Worm (Caenorhabditis elegans) whole organism, young adult: ENCODE results near the gene ugt-48.

ENCODE experiments used
- F23B12.7 ChIP-seq: sonication (generic microtip); optimal IDR thresholded peaks from 2 replicates; lab custom pipeline; 2017; ENCODE audit warnings: missing genetic modification characterization, mild to moderate bottlenecking, missing compliant biosample characterization, antibody characterized with exemption, moderate library complexity; ENCODE audit not compliant: insufficient read depth
- F52B5.7 ChIP-seq: sonication (generic microtip); optimal IDR thresholded peaks from 2 replicates; lab custom pipeline; 2016; ENCODE audit warnings: mild to moderate bottlenecking, missing genetic modification characterization, missing compliant biosample characterization
- K11D2.4 ChIP-seq: fragments of 200-800 bp; sonication (Bioruptor generic); IDR thresholded peaks from 2 replicates; pipeline ENCODE4 v1.3.6; 2022; ENCODE audit warnings: missing genetic modification reagents, missing genetic modification characterization, missing compliant biosample characterization
- T26A5.8 ChIP-seq: sonication (generic microtip); optimal IDR thresholded peaks from 2 replicates; lab custom pipeline; 2016; ENCODE audit warnings: missing genetic modification characterization, missing compliant biosample characterization
- aptf-2 ChIP-seq: fragments of 200-800 bp; sonication (Bioruptor generic); conservative IDR thresholded peaks from 2 replicates; pipeline ENCODE4 v1.3.6; 2022; ENCODE audit warnings: missing genetic modification reagents, missing genetic modification characterization, missing compliant biosample characterization
- aptf-3 ChIP-seq: fragments of 200-800 bp; sonication (Bioruptor generic); IDR thresholded peaks from 2 replicates; pipeline ENCODE4 v1.3.6; 2022; ENCODE audit warnings: missing genetic modification characterization, missing compliant biosample characterization
- attf-3 ChIP-seq: fragments of 200-800 bp; sonication (Bioruptor generic); conservative IDR thresholded peaks from 2 replicates; pipeline ENCODE4 v1.3.6; 2022; ENCODE audit warnings: missing genetic modification reagents, missing genetic modification characterization, missing compliant biosample characterization
- attf-5 ChIP-seq: fragments of 200-800 bp; sonication (Bioruptor generic); optimal IDR thresholded peaks from 2 replicates; lab custom pipeline; 2018; ENCODE audit warnings: mild to moderate bottlenecking, missing genetic modification characterization, missing compliant biosample characterization
- ccch-3 ChIP-seq: fragments of 200-800 bp; sonication (Bioruptor generic); optimal IDR thresholded peaks from 2 replicates; lab custom pipeline; 2018; ENCODE audit warnings: mild to moderate bottlenecking, missing genetic modification characterization, missing compliant biosample characterization
- cebp-1 ChIP-seq, 2 experiments: fragments of 200-800 bp in 1 of 2; sonication (Bioruptor generic) in 1 of 2; sonication (generic microtip) in 1 of 2; IDR thresholded peaks in 1 of 2; optimal IDR thresholded peaks in 1 of 2; 2 replicates each; pipeline versions ENCODE4 v1.3.6 to Lab custom; 2017 to 2022; ENCODE audit warnings: missing compliant biosample characterization in 2 of 2, missing genetic modification characterization in 2 of 2, mild to moderate bottlenecking in 1 of 2, missing genetic modification reagents in 1 of 2, moderate library complexity in 1 of 2
- ceh-100 ChIP-seq: fragments of 200-800 bp; sonication (Bioruptor generic); IDR thresholded peaks from 2 replicates; pipeline ENCODE4 v1.3.6; 2022; ENCODE audit warnings: missing genetic modification reagents, missing genetic modification characterization, missing compliant biosample characterization
- ceh-91 ChIP-seq: fragments of 200-800 bp; sonication (Bioruptor generic); IDR thresholded peaks from 2 replicates; pipeline ENCODE4 v1.3.6; 2022; ENCODE audit warnings: missing genetic modification reagents, missing genetic modification characterization, missing compliant biosample characterization
- chd-7 ChIP-seq: sonication (generic microtip); optimal IDR thresholded peaks from 2 replicates; lab custom pipeline; 2016; ENCODE audit warnings: mild to moderate bottlenecking, missing genetic modification characterization, moderate library complexity, missing compliant biosample characterization
- die-1 ChIP-seq: sonication (generic microtip); optimal IDR thresholded peaks from 2 replicates; lab custom pipeline; 2016; ENCODE audit warnings: missing genotype, mild to moderate bottlenecking, missing genetic modification characterization, missing compliant biosample characterization
- dox-1 ChIP-seq: fragments of 200-800 bp; sonication (Bioruptor generic); IDR thresholded peaks from 2 replicates; pipeline ENCODE4 v1.3.6; 2022; ENCODE audit warnings: missing genetic modification reagents, missing genetic modification characterization, missing compliant biosample characterization
- dpl-1 ChIP-seq: fragments of 150-350 bp; optimal IDR thresholded peaks from 2 replicates; lab custom pipeline; 2014; ENCODE audit warnings: missing biosample characterization, missing genetic modification reagents, missing genetic modification characterization
- efl-1 ChIP-seq: fragments of 150-350 bp; optimal IDR thresholded peaks from 2 replicates; lab custom pipeline; 2014; ENCODE audit warnings: missing biosample characterization, missing genetic modification reagents, missing genetic modification characterization
- ets-4 ChIP-seq: fragments of 200-800 bp; sonication (Bioruptor generic); optimal IDR thresholded peaks from 2 replicates; lab custom pipeline; 2018; ENCODE audit warnings: mild to moderate bottlenecking, missing genetic modification characterization, missing compliant biosample characterization
- gei-17 ChIP-seq: fragments of 200-800 bp; sonication (Bioruptor generic); optimal IDR thresholded peaks from 2 replicates; lab custom pipeline; 2018; ENCODE audit warnings: mild to moderate bottlenecking, missing genetic modification characterization, missing compliant biosample characterization
- hlh-26 ChIP-seq: fragments of 200-800 bp; sonication (Bioruptor generic); conservative IDR thresholded peaks from 2 replicates; pipeline ENCODE4 v1.3.6; 2022; ENCODE audit warnings: missing genetic modification reagents, missing genetic modification characterization, missing compliant biosample characterization
- hmg-20 ChIP-seq: fragments of 200-800 bp; sonication (Bioruptor generic); IDR thresholded peaks from 2 replicates; pipeline ENCODE4 v1.3.6; 2022; ENCODE audit warnings: missing genetic modification reagents, missing genetic modification characterization, missing compliant biosample characterization
- let-526 ChIP-seq: fragments of 200-800 bp; sonication (Bioruptor generic); IDR thresholded peaks from 2 replicates; pipeline ENCODE4 v1.3.6; 2022; ENCODE audit warnings: missing genetic modification reagents, missing genetic modification characterization, missing compliant biosample characterization
- madf-10 ChIP-seq: sonication (generic microtip); optimal IDR thresholded peaks from 2 replicates; lab custom pipeline; 2016; ENCODE audit warnings: mild to moderate bottlenecking, missing genetic modification characterization, missing compliant biosample characterization
- madf-6 ChIP-seq: fragments of 200-800 bp; sonication (Bioruptor generic); IDR thresholded peaks from 2 replicates; pipeline ENCODE4 v1.3.6; 2022; ENCODE audit warnings: missing genetic modification reagents, missing genetic modification characterization, missing compliant biosample characterization
- mes-4 ChIP-seq: sonication (generic microtip); optimal IDR thresholded peaks from 2 replicates; lab custom pipeline; 2016; ENCODE audit warnings: missing genotype, missing genetic modification characterization, missing compliant biosample characterization
- mxl-1 ChIP-seq: sonication (generic microtip); optimal IDR thresholded peaks from 2 replicates; lab custom pipeline; 2016; ENCODE audit warnings: missing genetic modification characterization, missing compliant biosample characterization
- nfya-2 ChIP-seq: fragments of 200-800 bp; sonication (Bioruptor generic); IDR thresholded peaks from 2 replicates; pipeline ENCODE4 v1.3.6; 2022; ENCODE audit warnings: missing genetic modification reagents, missing genetic modification characterization, missing compliant biosample characterization
- nhr-120 ChIP-seq: fragments of 200-800 bp; sonication (Bioruptor generic); IDR thresholded peaks from 2 replicates; pipeline ENCODE4 v1.3.6; 2022; ENCODE audit warnings: missing genetic modification characterization, missing compliant biosample characterization
- nhr-27 ChIP-seq: fragments of 200-800 bp; sonication (Bioruptor generic); optimal IDR thresholded peaks from 2 replicates; lab custom pipeline; 2018; ENCODE audit warnings: mild to moderate bottlenecking, missing genetic modification characterization, moderate library complexity, missing compliant biosample characterization
- rec-8 ChIP-seq, 2 experiments: sonication (generic microtip); optimal IDR thresholded peaks; 2 replicates each; lab custom pipeline; 2016; ENCODE audit warnings: mild to moderate bottlenecking in 2 of 2, missing genetic modification characterization in 2 of 2, missing genetic modification reagents in 2 of 2, missing genotype in 2 of 2, missing biosample characterization in 1 of 2, missing compliant biosample characterization in 1 of 2, moderate library complexity in 1 of 2
- snpc-1.1 ChIP-seq: sonication (generic microtip); optimal IDR thresholded peaks from 2 replicates; lab custom pipeline; 2017; ENCODE audit warnings: missing genetic modification characterization, mild to moderate bottlenecking, missing compliant biosample characterization, antibody characterized with exemption, moderate library complexity, missing genotype, missing genetic modification reagents; ENCODE audit not compliant: insufficient read depth
- snpc-3.4 ChIP-seq: sonication (generic microtip); optimal IDR thresholded peaks from 2 replicates; lab custom pipeline; 2017; ENCODE audit warnings: missing genetic modification characterization, mild to moderate bottlenecking, missing compliant biosample characterization, antibody characterized with exemption, moderate library complexity, missing genotype, missing genetic modification reagents
- somi-1 ChIP-seq: fragments of 200-800 bp; sonication (Bioruptor generic); optimal IDR thresholded peaks from 2 replicates; lab custom pipeline; 2018; ENCODE audit warnings: mild to moderate bottlenecking, missing genetic modification characterization, missing compliant biosample characterization
- sptf-2 ChIP-seq: fragments of 200-800 bp; sonication (Bioruptor generic); optimal IDR thresholded peaks from 2 replicates; lab custom pipeline; 2018; ENCODE audit warnings: mild to moderate bottlenecking, missing genetic modification characterization, missing compliant biosample characterization
- xnd-1 ChIP-seq: sonication (generic microtip); optimal IDR thresholded peaks from 2 replicates; lab custom pipeline; 2016; ENCODE audit warnings: missing genotype, missing genetic modification reagents, missing genetic modification characterization, missing compliant biosample characterization
- ztf-26 ChIP-seq: sonication (generic microtip); optimal IDR thresholded peaks from 2 replicates; lab custom pipeline; 2017; ENCODE audit warnings: missing genetic modification characterization, missing compliant biosample characterization
- ztf-6 ChIP-seq: fragments of 200-800 bp; sonication (Bioruptor generic); IDR thresholded peaks from 2 replicates; pipeline ENCODE4 v1.3.6; 2022; ENCODE audit warnings: missing genetic modification reagents, missing genetic modification characterization, missing compliant biosample characterization

Gene ugt-48

DNA sequence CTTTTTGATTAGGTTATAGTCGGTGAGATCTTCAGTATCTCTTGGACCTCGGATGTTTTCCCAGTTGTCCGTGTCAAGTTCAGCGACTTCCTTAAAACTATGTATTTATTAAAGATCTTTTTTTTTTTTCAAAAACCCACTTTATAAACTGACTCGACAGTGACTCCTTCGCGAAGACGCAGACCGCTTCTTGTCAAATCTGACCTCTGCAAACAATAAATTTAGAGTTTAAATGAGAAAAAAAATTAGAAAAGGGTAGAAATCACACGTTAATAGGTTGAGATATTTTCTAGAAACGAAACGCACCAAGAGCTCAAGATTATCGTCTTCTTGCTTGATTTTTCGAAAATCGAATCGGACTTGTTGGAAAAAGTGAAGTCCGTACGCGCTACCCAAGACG, 12.1 kb downstream of the ugt-48 start, which contains the start of gene C24G6.8 (continued):
- TF ChIP-seq ztf-26 (no peak), gei-17 (no peak)

DNA sequence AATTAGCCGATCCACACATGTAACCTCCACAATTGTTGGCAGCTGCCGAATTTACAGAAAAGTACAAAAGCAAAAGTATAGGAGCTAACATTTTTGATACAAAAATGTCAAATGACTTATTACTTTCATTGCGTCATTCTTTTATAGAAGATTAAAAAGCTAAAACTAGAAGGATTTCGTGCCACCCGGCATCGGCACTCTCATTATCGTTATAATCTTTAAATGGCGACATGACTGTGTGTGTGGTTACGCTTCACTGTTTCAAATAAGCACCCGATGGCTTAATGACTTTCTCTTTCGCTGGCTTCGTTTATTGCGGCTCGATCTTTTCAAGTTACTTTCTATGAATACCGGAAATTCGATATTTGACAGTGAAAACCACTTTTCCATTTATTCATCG, 14.1 kb downstream of the ugt-48 start, which contains the start of gene grl-1:
TSS of gene grl-1 (minus strand) at position 101 of the 400 bp plus-strand sequence.
- TF ChIP-seq madf-6: 0 out of 2 replicates have a peak, but pooled peaks have one; percentile 20
- no peak for TF ChIP-seq dox-1

DNA sequence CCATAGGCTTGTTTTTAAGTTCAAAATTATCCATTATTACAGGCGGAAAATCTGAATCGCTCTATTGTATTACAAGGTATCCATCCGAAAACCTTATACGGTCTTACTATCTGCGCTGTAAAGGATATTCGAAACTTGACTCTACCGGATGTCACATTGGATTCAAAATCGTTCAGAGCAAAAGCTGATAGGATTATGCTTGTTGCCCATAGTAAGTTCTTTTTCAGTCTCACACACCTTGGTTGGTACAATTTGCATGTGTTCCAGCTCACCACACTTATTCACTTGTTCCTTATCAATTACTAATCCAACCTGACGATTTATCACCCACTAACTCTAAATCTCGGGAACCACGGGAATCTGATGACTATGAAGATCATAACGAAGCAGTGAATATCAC, 20.2 kb downstream of the ugt-48 start:
- TF ChIP-seq nhr-27 (no peak), chd-7 (no peak), K11D2.4 (GFP tag; lab: Robert Waterston, UW) (no peak), aptf-2 (GFP tag; lab: Robert Waterston, UW) (no peak), xnd-1 (tag; lab: Kevin White, UChicago) (no peak), T26A5.8 (tag; lab: Kevin White, UChicago) (no peak), let-526 (GFP tag; lab: Robert Waterston, UW) (no peak), aptf-3 (GFP tag; lab: Robert Waterston, UW) (no peak), nfya-2 (GFP tag; lab: Robert Waterston, UW) (no peak), madf-10 (tag; lab: Kevin White, UChicago) (no peak), F23B12.7 (tag; lab: Kevin White, UChicago) (no peak), rec-8 (tag; optimal IDR thresholded peaks at IDR 0.05; lab: Kevin White, UChicago) (no peak), F52B5.7 (tag; lab: Kevin White, UChicago) (no peak), hlh-26 (no peak), mes-4 (tag; lab: Kevin White, UChicago) (no peak), ceh-100 (GFP tag; lab: Robert Waterston, UW) (no peak), ztf-6 (GFP tag; lab: Robert Waterston, UW) (no peak), attf-3 (GFP tag; lab: Robert Waterston, UW) (no peak), die-1 (tag; lab: Kevin White, UChicago) (no peak), dpl-1 (no peak)

DNA sequence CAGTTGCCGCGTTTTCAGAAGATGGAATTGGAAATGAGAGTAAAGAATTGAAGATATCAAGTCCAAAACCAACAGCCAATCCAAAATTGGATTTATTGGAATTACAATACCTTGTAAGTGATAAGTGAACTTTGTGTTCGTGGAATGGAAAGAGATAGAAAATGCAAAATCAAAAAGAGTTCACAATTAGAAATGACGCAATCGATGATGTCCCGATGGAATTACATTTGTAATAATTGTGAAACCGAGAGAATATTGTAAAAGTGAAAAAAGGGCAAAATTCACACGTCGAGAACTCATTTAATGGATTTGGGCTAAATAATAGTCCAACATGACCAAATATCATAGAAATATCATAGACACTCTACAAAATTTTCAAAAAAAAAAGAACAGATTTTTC, 22.7 kb downstream of the ugt-48 start:
- TF ChIP-seq ceh-91 (GFP tag; lab: Robert Waterston, UW) (no peak), dpl-1 (no peak), attf-3 (GFP tag; lab: Robert Waterston, UW) (no peak), snpc-1.1 (tag; lab: Kevin White, UChicago) (no peak), sptf-2 (no peak), hmg-20 (no peak), nhr-120 (no peak), mxl-1 (tag; lab: Kevin White, UChicago) (no peak), efl-1 (GFP tag; lab: Kevin White, UChicago) (no peak), cebp-1 (GFP tag; IDR thresholded peaks at IDR 0.05; lab: Robert Waterston, UW) (no peak), cebp-1 (tag; optimal IDR thresholded peaks at IDR 0.05; lab: Kevin White, UChicago) (no peak), ets-4 (GFP tag; lab: Kevin White, UChicago) (no peak), somi-1 (GFP tag; lab: Kevin White, UChicago) (no peak), snpc-3.4 (no peak), ccch-3 (no peak), attf-5 (GFP tag; lab: Kevin White, UChicago) (no peak), nfya-2 (GFP tag; lab: Robert Waterston, UW) (no peak), madf-6 (no peak)
- TF ChIP-seq, all 124 proteins: peak for 0
